Fruit fly (Drosophila melanogaster) whole organism, adult: ENCODE measurements around the gene ND-75.
A peak's percentile ranks its signal among the peaks of the same experiment; 100 is the strongest.

ENCODE experiments used
- CG12768 ChIP-seq: fragments of 200-800 bp; sonication (Bioruptor generic); optimal IDR thresholded peaks from 2 replicates; lab custom pipeline; 2017; ENCODE audit warnings: missing biosample characterization, missing genetic modification characterization, mild to moderate bottlenecking, moderate library complexity, missing genetic modification reagents
- CG14711 ChIP-seq: fragments of 200-800 bp; sonication (Bioruptor generic); optimal IDR thresholded peaks from 2 replicates; lab custom pipeline; 2018; ENCODE audit warnings: missing biosample characterization, mild to moderate bottlenecking, missing genetic modification characterization, moderate library complexity
- CG33017 ChIP-seq: fragments of 200-800 bp; sonication (Bioruptor generic); optimal IDR thresholded peaks from 2 replicates; lab custom pipeline; 2018; ENCODE audit warnings: missing biosample characterization, mild to moderate bottlenecking, missing genetic modification characterization, moderate library complexity
- CG5204 ChIP-seq: fragments of 200-800 bp; sonication (Bioruptor generic); optimal IDR thresholded peaks from 2 replicates; lab custom pipeline; 2016; ENCODE audit warnings: missing biosample characterization, missing genetic modification characterization
- Clk ChIP-seq: fragments of 200-800 bp; sonication (Bioruptor generic); optimal IDR thresholded peaks from 2 replicates; lab custom pipeline; 2017; ENCODE audit warnings: missing biosample characterization, missing genetic modification characterization
- Crg-1 ChIP-seq: fragments of 200-800 bp; sonication (Bioruptor generic); optimal IDR thresholded peaks from 2 replicates; lab custom pipeline; 2016; ENCODE audit warnings: missing biosample characterization, missing genetic modification characterization
- Mnt ChIP-seq: fragments of 200-800 bp; sonication (Bioruptor generic); optimal IDR thresholded peaks from 2 replicates; lab custom pipeline; 2016; ENCODE audit warnings: missing biosample characterization, mild to moderate bottlenecking, missing genetic modification characterization
- cic ChIP-seq: fragments of 200-800 bp; sonication (Bioruptor generic); optimal IDR thresholded peaks from 2 replicates; lab custom pipeline; 2017; ENCODE audit warnings: missing biosample characterization, mild to moderate bottlenecking, missing genetic modification characterization, moderate library complexity
- ovo ChIP-seq: fragments of 200-800 bp; sonication (Bioruptor generic); optimal IDR thresholded peaks from 2 replicates; lab custom pipeline; 2016; ENCODE audit warnings: missing biosample characterization, missing genetic modification characterization
- toe ChIP-seq: fragments of 200-800 bp; sonication (Bioruptor generic); optimal IDR thresholded peaks from 2 replicates; lab custom pipeline; 2016; ENCODE audit warnings: missing biosample characterization, missing genetic modification characterization

DNA sequence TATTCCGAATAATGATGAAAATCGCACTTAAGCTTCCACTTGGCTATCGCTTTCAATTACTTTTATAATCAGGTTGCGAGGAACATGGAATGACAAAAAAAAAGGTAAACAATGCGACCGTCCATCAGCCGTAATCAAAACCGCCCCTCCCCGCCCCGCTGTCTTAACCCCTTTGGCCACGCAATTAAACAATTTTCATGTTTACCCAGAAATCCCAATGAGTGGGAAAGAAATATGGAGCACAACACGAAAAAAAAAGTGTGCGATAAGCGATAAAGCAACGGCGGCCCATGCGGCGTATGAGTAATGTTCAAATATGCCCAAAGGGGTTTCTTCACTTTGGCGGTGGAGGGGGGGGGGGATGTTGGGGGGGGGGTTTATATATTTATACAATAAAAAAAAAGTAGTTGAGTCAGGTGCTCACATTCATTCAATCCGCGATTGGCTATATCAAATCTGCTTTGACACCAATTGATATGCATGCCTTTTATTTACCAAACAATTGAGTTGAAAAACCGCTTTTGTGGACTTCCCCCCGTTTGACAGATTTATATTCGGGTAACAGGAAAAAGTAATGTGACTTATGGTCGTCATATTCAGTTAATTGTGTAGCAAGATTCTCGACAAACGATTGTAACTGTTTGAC, 52.4 kb downstream of the ND-75 start:
- TF ChIP-seq Clk: no peak
- TF ChIP-seq toe (GFP tag; lab: Kevin White, UChicago): no peak
- TF ChIP-seq CG12768 (GFP tag; lab: Kevin White, UChicago): no peak
- TF ChIP-seq Crg-1 (GFP tag; lab: Kevin White, UChicago): no peak
- peak; percentile 51 for TF ChIP-seq Mnt (GFP tag; lab: Kevin White, UChicago)
- TF ChIP-seq CG5204 (GFP tag; lab: Kevin White, UChicago): no peak
- TF ChIP-seq cic (GFP tag; lab: Kevin White, UChicago): peak; percentile 36
- no peak for TF ChIP-seq CG33017 (tag; lab: Kevin White, UChicago)
- TF ChIP-seq ovo (GFP tag; lab: Kevin White, UChicago): no peak
- no peak for TF ChIP-seq CG14711 (tag; lab: Kevin White, UChicago)
